Worm (Caenorhabditis elegans) whole organism, L3 larva: ENCODE measurements around the gene cyp-29A3.
A peak's percentile ranks its signal among the peaks of the same experiment; 100 is the strongest.

ENCODE experiments used
- ama-1 ChIP-seq: fragments of 150-350 bp; optimal IDR thresholded peaks from 2 replicates; lab custom pipeline; 2018
- ceh-16 ChIP-seq: sonication (generic microtip); optimal IDR thresholded peaks from 2 replicates; lab custom pipeline; 2017; ENCODE audit warnings: missing biosample characterization, missing genetic modification characterization
- daf-12 ChIP-seq: fragments of 150-350 bp; optimal IDR thresholded peaks from 2 replicates; lab custom pipeline; 2014; ENCODE audit warnings: missing biosample characterization, missing genetic modification reagents, missing genetic modification characterization
- nhr-23 ChIP-seq: fragments of 150-350 bp; optimal IDR thresholded peaks from 2 replicates; lab custom pipeline; 2014; ENCODE audit warnings: missing biosample characterization, missing genetic modification reagents, missing genetic modification characterization
- nhr-76 ChIP-seq: fragments of 150-350 bp; sonication (generic microtip); optimal IDR thresholded peaks from 5 replicates; lab custom pipeline; 2014; ENCODE audit warnings: missing biosample characterization, missing genetic modification characterization
- nhr-77 ChIP-seq: fragments of 150-350 bp; optimal IDR thresholded peaks from 2 replicates; lab custom pipeline; 2014; ENCODE audit warnings: missing biosample characterization, missing genetic modification characterization
- pha-4 ChIP-seq: fragments of 150-350 bp; optimal IDR thresholded peaks from 2 replicates; lab custom pipeline; 2014; ENCODE audit warnings: missing biosample characterization, missing genetic modification reagents, missing genetic modification characterization
- skn-1 ChIP-seq: fragments of 150-350 bp; optimal IDR thresholded peaks from 2 replicates; lab custom pipeline; 2014; ENCODE audit warnings: missing biosample characterization, missing genetic modification characterization
- snpc-4 ChIP-seq: fragments of 150-350 bp; optimal IDR thresholded peaks from 2 replicates; lab custom pipeline; 2014; ENCODE audit warnings: missing biosample characterization, missing genetic modification characterization
- unc-39 ChIP-seq: sonication (generic microtip); optimal IDR thresholded peaks from 4 replicates; lab custom pipeline; 2017; ENCODE audit warnings: missing biosample characterization, missing genetic modification characterization
- zag-1 ChIP-seq: fragments of 150-350 bp; optimal IDR thresholded peaks from 2 replicates; lab custom pipeline; 2014; ENCODE audit warnings: missing biosample characterization, missing genetic modification characterization

DNA sequence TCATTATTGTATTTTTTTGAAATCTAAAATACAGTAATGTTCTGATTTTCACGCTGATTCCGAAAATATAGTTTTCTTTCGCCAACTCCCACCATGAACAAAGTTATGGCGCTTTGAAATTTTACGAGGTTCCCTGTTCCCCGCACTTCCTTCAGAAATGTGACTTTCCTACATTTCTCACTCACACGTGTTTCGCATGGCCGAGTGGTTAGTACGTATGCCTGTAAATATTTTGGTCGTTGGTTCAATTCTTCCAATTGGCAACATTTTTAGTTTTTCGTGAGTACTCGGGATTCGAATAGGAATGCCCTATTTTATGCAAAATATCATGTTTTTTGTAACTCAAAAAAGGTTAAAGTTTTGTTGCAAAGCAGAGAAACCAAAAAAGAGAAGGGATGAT, 5.8 kb upstream of the cyp-29A3 start:
- no peak for TF ChIP-seq snpc-4 (tag; lab: Kevin White, UChicago)
- TF ChIP-seq zag-1 (tag; lab: Kevin White, UChicago), result no peak
- no peak for TF ChIP-seq nhr-23
- TF ChIP-seq ama-1 (lab: Kevin White, UChicago), result no peak
- no peak for TF ChIP-seq unc-39 (tag; lab: Kevin White, UChicago)
- TF ChIP-seq skn-1 (tag; lab: Kevin White, UChicago), result no peak
- TF ChIP-seq pha-4 (tag; lab: Kevin White, UChicago), result peak; percentile 31
- TF ChIP-seq nhr-76 (tag; lab: Kevin White, UChicago), result peak; percentile 25
- no peak for TF ChIP-seq daf-12
- no peak for TF ChIP-seq nhr-77
- no peak for TF ChIP-seq ceh-16
